Fruit fly (Drosophila melanogaster) S2 (cell line): Measurements from ENCODE around the gene pip.

Experiments
- CG8478 ChIP-seq: fragments of >200 bp; optimal IDR thresholded peaks from 2 replicates; lab custom pipeline; 2018
- CTCF ChIP-seq, 2 experiments: fragments of >200 bp; optimal IDR thresholded peaks; 2 replicates each; lab custom pipeline; 2018

DNA sequence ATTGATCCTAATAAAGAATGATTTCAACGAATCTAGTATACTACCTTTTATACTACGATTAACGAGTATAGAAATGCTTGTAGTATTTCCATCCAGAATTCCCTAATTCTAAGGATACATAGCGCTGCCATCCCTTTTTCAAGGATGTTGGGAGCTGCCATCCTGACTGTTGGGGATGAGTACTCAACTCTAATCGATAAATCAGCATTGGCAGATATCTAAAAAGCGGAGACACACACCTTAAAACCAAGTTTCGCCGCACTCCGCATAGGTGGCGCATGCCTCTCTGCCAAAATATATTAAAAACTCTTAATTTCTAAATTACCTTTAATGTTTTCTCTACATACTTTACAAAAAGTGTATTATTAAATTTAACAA lies 43.2 kb downstream of the pip start, which contains the start of gene fal:
- TF ChIP-seq CG8478 (lab: Kevin White, UChicago) (no peak), CTCF (optimal IDR thresholded peaks at IDR 0.05; lab: Kevin White, UChicago) (peak; percentile 92 to 93)
